Worm (Caenorhabditis elegans): ENCODE measurements around the gene daf-2.

Gene daf-2

ce11 chrIII:2989957-2990356 is 50.7 kb downstream of the daf-2 start, which contains the start of gene Y55D5A.4:
Y55D5A.4 (minus strand) TSS chrIII:2990057.
- TF ChIP-seq sma-9 (GFP tag; optimal IDR thresholded peaks at IDR 0.05): no peak
- no peak for TF ChIP-seq sma-9 (tag; optimal IDR thresholded peaks at IDR 0.05)
- no peak for TF ChIP-seq ztf-1 (GFP tag; conservative IDR thresholded peaks at IDR 0.05)
- no peak for TF ChIP-seq mbf-1 (tag; optimal IDR thresholded peaks at IDR 0.05)
- no peak for TF ChIP-seq egl-27 (tag; optimal IDR thresholded peaks at IDR 0.05)
- TF ChIP-seq fos-1 (tag; optimal IDR thresholded peaks at IDR 0.05): no peak
- no peak for TF ChIP-seq nhr-23 (tag; optimal IDR thresholded peaks at IDR 0.05)
- no peak for TF ChIP-seq nhr-10 (tag; optimal IDR thresholded peaks at IDR 0.05)
- TF ChIP-seq lsy-2 (tag; optimal IDR thresholded peaks at IDR 0.05): no peak
- TF ChIP-seq aly-2 (tag; optimal IDR thresholded peaks at IDR 0.05): no peak
- no peak for TF ChIP-seq nhr-6 (tag; optimal IDR thresholded peaks at IDR 0.05)
- TF ChIP-seq F13H6.1 (tag; optimal IDR thresholded peaks at IDR 0.05): no peak
- TF ChIP-seq sma-3 (GFP tag; optimal IDR thresholded peaks at IDR 0.05): no peak
- no peak for TF ChIP-seq unc-55 (GFP tag; optimal IDR thresholded peaks at IDR 0.05)
- TF ChIP-seq sem-4 (tag; optimal IDR thresholded peaks at IDR 0.05): no peak

- TF ChIP-seq ztf-11 (tag; optimal IDR thresholded peaks at IDR 0.05) (no peak), aly-2 (tag; optimal IDR thresholded peaks at IDR 0.05) (no peak), ztf-1 (GFP tag; conservative IDR thresholded peaks at IDR 0.05) (no peak), sma-3 (GFP tag; optimal IDR thresholded peaks at IDR 0.05) (no peak), sem-4 (tag; optimal IDR thresholded peaks at IDR 0.05) (no peak)
Observed at ce11 chrIII:2983044-2983443, 57.6 kb downstream of the daf-2 start.

ce11 chrIII:2982109-2982508 is 58.5 kb downstream of the daf-2 start, which contains the start of gene Y55D5A.1:
Y55D5A.1 (plus strand) TSS chrIII:2982409.
- no peak for TF ChIP-seq ceh-16 (tag; optimal IDR thresholded peaks at IDR 0.05)
- TF ChIP-seq mbf-1 (tag; optimal IDR thresholded peaks at IDR 0.05): no peak
- TF ChIP-seq ZK546.5 (tag; optimal IDR thresholded peaks at IDR 0.05): no peak
- no peak for TF ChIP-seq nhr-237 (tag; optimal IDR thresholded peaks at IDR 0.05)
- TF ChIP-seq unc-62 (GFP tag; optimal IDR thresholded peaks at IDR 0.05): no peak
- no peak for TF ChIP-seq alr-1 (tag; optimal IDR thresholded peaks at IDR 0.05)
- TF ChIP-seq mdl-1 (tag; optimal IDR thresholded peaks at IDR 0.05): no peak
- no peak for TF ChIP-seq mab-5 (tag; optimal IDR thresholded peaks at IDR 0.05)
- TF ChIP-seq dmd-4 (tag; optimal IDR thresholded peaks at IDR 0.05): no peak
- no peak for TF ChIP-seq zag-1 (tag; optimal IDR thresholded peaks at IDR 0.05)
- no peak for TF ChIP-seq egl-27 (tag; optimal IDR thresholded peaks at IDR 0.05)
- TF ChIP-seq nhr-129 (tag; optimal IDR thresholded peaks at IDR 0.05): no peak
- TF ChIP-seq gmeb-1 (tag; optimal IDR thresholded peaks at IDR 0.05): no peak
- no peak for TF ChIP-seq nhr-6 (tag; optimal IDR thresholded peaks at IDR 0.05)
- no peak for TF ChIP-seq elt-1 (tag; optimal IDR thresholded peaks at IDR 0.05)
- no peak for TF ChIP-seq C34F6.9 (tag; optimal IDR thresholded peaks at IDR 0.05)
- no peak for TF ChIP-seq nhr-11 (tag; optimal IDR thresholded peaks at IDR 0.05)
- no peak for TF ChIP-seq blmp-1 (tag; optimal IDR thresholded peaks at IDR 0.05; ENCODE audit: insufficient read depth)
- TF ChIP-seq lsy-2 (tag; optimal IDR thresholded peaks at IDR 0.05): no peak

- no peak for TF ChIP-seq ceh-82 (tag; optimal IDR thresholded peaks at IDR 0.05)
- no peak for TF ChIP-seq gmeb-1 (tag; optimal IDR thresholded peaks at IDR 0.05)
- no peak for TF ChIP-seq C34F6.9 (tag; optimal IDR thresholded peaks at IDR 0.05)
- no peak for TF ChIP-seq mbf-1 (tag; optimal IDR thresholded peaks at IDR 0.05)
- TF ChIP-seq nhr-77 (tag; optimal IDR thresholded peaks at IDR 0.05): no peak
- TF ChIP-seq egl-27 (tag; optimal IDR thresholded peaks at IDR 0.05): no peak
- TF ChIP-seq F13H6.1 (tag; optimal IDR thresholded peaks at IDR 0.05): no peak
- no peak for TF ChIP-seq elt-3 (tag; optimal IDR thresholded peaks at IDR 0.05)
- no peak for TF ChIP-seq sma-3 (GFP tag; optimal IDR thresholded peaks at IDR 0.05)
- no peak for TF ChIP-seq lin-11 (tag; optimal IDR thresholded peaks at IDR 0.05)
- no peak for TF ChIP-seq lsy-2 (tag; optimal IDR thresholded peaks at IDR 0.05)
- no peak for TF ChIP-seq fos-1 (tag; optimal IDR thresholded peaks at IDR 0.05)
- no peak for TF ChIP-seq nhr-6 (tag; optimal IDR thresholded peaks at IDR 0.05)
Observed at ce11 chrIII:2980927-2981326, 59.7 kb downstream of the daf-2 start.

ce11 chrIII:2976176-2976575 is 64.5 kb downstream of the daf-2 start:
- TF ChIP-seq nhr-23 (tag; optimal IDR thresholded peaks at IDR 0.05) (no peak), nhr-77 (tag; optimal IDR thresholded peaks at IDR 0.05) (no peak), lin-11 (tag; optimal IDR thresholded peaks at IDR 0.05) (no peak), C34F6.9 (tag; optimal IDR thresholded peaks at IDR 0.05) (no peak), ama-1 (optimal IDR thresholded peaks at IDR 0.05) (no peak), mdl-1 (tag; optimal IDR thresholded peaks at IDR 0.05) (no peak), nhr-129 (tag; optimal IDR thresholded peaks at IDR 0.05) (no peak), unc-39 (tag; optimal IDR thresholded peaks at IDR 0.05) (no peak), crh-2 (tag; optimal IDR thresholded peaks at IDR 0.05) (no peak), ZK546.5 (tag; optimal IDR thresholded peaks at IDR 0.05) (no peak), egl-27 (tag; optimal IDR thresholded peaks at IDR 0.05) (no peak), ceh-82 (tag; optimal IDR thresholded peaks at IDR 0.05) (no peak), nhr-6 (tag; optimal IDR thresholded peaks at IDR 0.05) (no peak), lin-39 (tag; optimal IDR thresholded peaks at IDR 0.05) (no peak), nhr-11 (tag; optimal IDR thresholded peaks at IDR 0.05) (no peak), elt-1 (tag; optimal IDR thresholded peaks at IDR 0.05) (no peak), fos-1 (tag; optimal IDR thresholded peaks at IDR 0.05) (no peak), nhr-25 (tag; optimal IDR thresholded peaks at IDR 0.05) (no peak), sma-9 (GFP tag; optimal IDR thresholded peaks at IDR 0.05) (no peak), sma-9 (tag; optimal IDR thresholded peaks at IDR 0.05) (no peak), unc-55 (GFP tag; optimal IDR thresholded peaks at IDR 0.05) (no peak)

Measured in whole organism, L2 larva.